Fruit fly (Drosophila melanogaster) whole organism, embryonic: ENCODE data around the gene CG3091.

Experiments used
- CG11560 ChIP-seq: fragments of 200-800 bp; sonication (Bioruptor generic); IDR thresholded peaks from 3 replicates; pipeline ENCODE4 v1.3.6; 2022; ENCODE audit warnings: missing biosample characterization, missing genetic modification characterization
- CG13296 ChIP-seq: fragments of 200-800 bp; sonication (Bioruptor generic); optimal IDR thresholded peaks from 3 replicates; lab custom pipeline; 2018; ENCODE audit warnings: missing biosample characterization, mild to moderate bottlenecking, missing genetic modification characterization
- CG42726 ChIP-seq: fragments of 200-800 bp; sonication (Bioruptor generic); IDR thresholded peaks from 2 replicates; pipeline ENCODE4 v1.3.6; 2022; ENCODE audit warnings: missing biosample characterization, missing genetic modification characterization; ENCODE audit not compliant: partially characterized antibody
- CG4707 ChIP-seq: fragments of 200-800 bp; sonication (Bioruptor generic); optimal IDR thresholded peaks from 2 replicates; lab custom pipeline; 2018; ENCODE audit warnings: missing biosample characterization, mild to moderate bottlenecking, missing genetic modification characterization, moderate library complexity
- CG7963 ChIP-seq: fragments of 200-800 bp; sonication (Bioruptor generic); IDR thresholded peaks from 3 replicates; pipeline ENCODE4 v1.3.6; 2022; ENCODE audit warnings: missing biosample characterization, missing genetic modification characterization; ENCODE audit not compliant: partially characterized antibody
- CG8765 ChIP-seq: fragments of 200-800 bp; sonication (Bioruptor generic); IDR thresholded peaks from 2 replicates; pipeline ENCODE4 v1.3.6; 2022; ENCODE audit warnings: missing biosample characterization, missing genetic modification characterization
- HLH4C ChIP-seq: fragments of 200-800 bp; sonication (Bioruptor generic); IDR thresholded peaks from 3 replicates; pipeline ENCODE4 v1.3.6; 2022; ENCODE audit warnings: missing biosample characterization, missing genetic modification characterization; ENCODE audit not compliant: partially characterized antibody
- br ChIP-seq: fragments of >200 bp; optimal IDR thresholded peaks from 2 replicates; lab custom pipeline; 2017
- dan ChIP-seq: fragments of 200-800 bp; sonication (Bioruptor generic); IDR thresholded peaks from 2 replicates; pipeline ENCODE4 v1.3.6; 2022; ENCODE audit warnings: missing biosample characterization, missing genetic modification characterization
- gem ChIP-seq: fragments of 200-800 bp; sonication (Bioruptor generic); optimal IDR thresholded peaks from 2 replicates; lab custom pipeline; 2019; ENCODE audit warnings: missing biosample characterization, mild to moderate bottlenecking, missing genetic modification characterization, moderate library complexity
- gsb ChIP-seq: fragments of 200-800 bp; sonication (Bioruptor generic); IDR thresholded peaks from 2 replicates; pipeline ENCODE4 v1.3.6; 2022; ENCODE audit warnings: missing biosample characterization, missing genetic modification characterization
- kay ChIP-seq: fragments of 200-800 bp; sonication (Bioruptor generic); optimal IDR thresholded peaks from 2 replicates; lab custom pipeline; 2016; ENCODE audit warnings: missing biosample characterization, missing genetic modification characterization
- mld ChIP-seq: fragments of 200-800 bp; sonication (Bioruptor generic); IDR thresholded peaks from 3 replicates; pipeline ENCODE4 v1.3.6; 2022; ENCODE audit warnings: missing biosample characterization, missing genetic modification characterization; ENCODE audit not compliant: partially characterized antibody
- psq ChIP-seq: fragments of 200-800 bp; sonication (Bioruptor generic); optimal IDR thresholded peaks from 2 replicates; lab custom pipeline; 2017; ENCODE audit warnings: missing biosample characterization, missing genetic modification characterization

- TF ChIP-seq CG11560 (tag; lab: Robert Waterston, UW) = no peak
- no peak for TF ChIP-seq br (lab: Kevin White, UChicago)
- no peak for TF ChIP-seq CG7963
- no peak for TF ChIP-seq mld
- TF ChIP-seq CG4707 (GFP tag; lab: Kevin White, UChicago) = no peak
- no peak for TF ChIP-seq HLH4C (GFP tag; lab: Robert Waterston, UW)
- no peak for TF ChIP-seq CG8765 (GFP tag; lab: Robert Waterston, UW)
- no peak for TF ChIP-seq psq (GFP tag; lab: Kevin White, UChicago)
- TF ChIP-seq dan = no peak
- TF ChIP-seq CG42726 (GFP tag; lab: Robert Waterston, UW) = no peak
- no peak for TF ChIP-seq gsb (GFP tag; lab: Robert Waterston, UW)
- no peak for TF ChIP-seq gem (tag; lab: Kevin White, UChicago)
- no peak for TF ChIP-seq CG13296
- no peak for TF ChIP-seq kay (GFP tag; lab: Kevin White, UChicago)
Observed at dm6 chrX:2275249-2275872, 21.4 kb upstream of the CG3091 start, which contains the start of gene Vml.
